Fruit fly (Drosophila melanogaster): Measurements from ENCODE around the gene hry.

Gene hry

dm6 chr3L:8667809-8668593, 7.6 kb upstream of the hry start:
- TF ChIP-seq Dll (optimal IDR thresholded peaks at IDR 0.05) (no peak), pan (optimal IDR thresholded peaks at IDR 0.05) (no peak), psq (optimal IDR thresholded peaks at IDR 0.05) (no peak), CG8478 (optimal IDR thresholded peaks at IDR 0.05) (no peak)

- TF ChIP-seq pan (optimal IDR thresholded peaks at IDR 0.05) (peak; percentile 62), CG8478 (optimal IDR thresholded peaks at IDR 0.05) (no peak), EcR (GFP tag; optimal IDR thresholded peaks at IDR 0.05) (peak in 1 of 2 experiments; percentile 47)
Observed at dm6 chr3L:8669087-8669486, 6.5 kb upstream of the hry start.

- TF ChIP-seq pan (optimal IDR thresholded peaks at IDR 0.05) = no peak
- no peak for TF ChIP-seq usp (GFP tag; optimal IDR thresholded peaks at IDR 0.05)
- TF ChIP-seq psq (optimal IDR thresholded peaks at IDR 0.05) = no peak
- TF ChIP-seq EcR (GFP tag; optimal IDR thresholded peaks at IDR 0.05) = no peak
- TF ChIP-seq CG8478 (optimal IDR thresholded peaks at IDR 0.05) = no peak
- no peak for TF ChIP-seq Dll (optimal IDR thresholded peaks at IDR 0.05)
Observed at dm6 chr3L:8669847-8670622, 5.5 kb upstream of the hry start.

dm6 chr3L:8670983-8671382, 4.6 kb upstream of the hry start:
- TF ChIP-seq Dll (optimal IDR thresholded peaks at IDR 0.05) = no peak
- TF ChIP-seq CG8478 (optimal IDR thresholded peaks at IDR 0.05) = no peak
- TF ChIP-seq EcR (GFP tag; optimal IDR thresholded peaks at IDR 0.05) = no peak
- no peak for TF ChIP-seq pan (optimal IDR thresholded peaks at IDR 0.05)
- TF ChIP-seq usp (GFP tag; optimal IDR thresholded peaks at IDR 0.05) = no peak
- no peak for TF ChIP-seq psq (optimal IDR thresholded peaks at IDR 0.05)

- TF ChIP-seq EcR (GFP tag; optimal IDR thresholded peaks at IDR 0.05) = no peak
- peak; percentile 43 for TF ChIP-seq Dll (optimal IDR thresholded peaks at IDR 0.05)
Observed at dm6 chr3L:8672199-8673059, 3.1 kb upstream of the hry start.

dm6 chr3L:8673377-8674000, 2.1 kb upstream of the hry start:
- TF ChIP-seq Dll (optimal IDR thresholded peaks at IDR 0.05) (no peak), pan (optimal IDR thresholded peaks at IDR 0.05) (no peak), CG8478 (optimal IDR thresholded peaks at IDR 0.05) (no peak), psq (optimal IDR thresholded peaks at IDR 0.05) (no peak), EcR (GFP tag; optimal IDR thresholded peaks at IDR 0.05) (no peak)

dm6 chr3L:8675029-8675544, 472 bp upstream of the hry start:
- TF ChIP-seq Dll (optimal IDR thresholded peaks at IDR 0.05) (no peak), CG8478 (optimal IDR thresholded peaks at IDR 0.05) (no peak), psq (optimal IDR thresholded peaks at IDR 0.05) (no peak)

- TF ChIP-seq EcR (GFP tag; optimal IDR thresholded peaks at IDR 0.05) = no peak
- no peak for TF ChIP-seq pan (optimal IDR thresholded peaks at IDR 0.05)
- no peak for TF ChIP-seq psq (optimal IDR thresholded peaks at IDR 0.05)
- no peak for TF ChIP-seq Dll (optimal IDR thresholded peaks at IDR 0.05)
- TF ChIP-seq usp (GFP tag; optimal IDR thresholded peaks at IDR 0.05) = no peak
- TF ChIP-seq CG8478 (optimal IDR thresholded peaks at IDR 0.05) = no peak
Observed at dm6 chr3L:8676500-8676899, 941 bp downstream of the hry start.

- no peak for TF ChIP-seq EcR (GFP tag; optimal IDR thresholded peaks at IDR 0.05)
- TF ChIP-seq CG8478 (optimal IDR thresholded peaks at IDR 0.05) = no peak
- TF ChIP-seq Dll (optimal IDR thresholded peaks at IDR 0.05) = no peak
- no peak for TF ChIP-seq usp (GFP tag; optimal IDR thresholded peaks at IDR 0.05)
- no peak for TF ChIP-seq psq (optimal IDR thresholded peaks at IDR 0.05)
- no peak for TF ChIP-seq pan (optimal IDR thresholded peaks at IDR 0.05)
Observed at dm6 chr3L:8677774-8678173, 2.2 kb downstream of the hry start.

dm6 chr3L:8680353-8680752, 4.8 kb downstream of the hry start:
- no peak for TF ChIP-seq pan (optimal IDR thresholded peaks at IDR 0.05)
- TF ChIP-seq CG8478 (optimal IDR thresholded peaks at IDR 0.05) = no peak
- TF ChIP-seq EcR (GFP tag; optimal IDR thresholded peaks at IDR 0.05) = no peak
- TF ChIP-seq psq (optimal IDR thresholded peaks at IDR 0.05) = no peak
- no peak for TF ChIP-seq Dll (optimal IDR thresholded peaks at IDR 0.05)
- TF ChIP-seq usp (GFP tag; optimal IDR thresholded peaks at IDR 0.05) = no peak

dm6 chr3L:8681271-8681670, 5.7 kb downstream of the hry start:
- TF ChIP-seq EcR (GFP tag; optimal IDR thresholded peaks at IDR 0.05) (no peak), usp (GFP tag; optimal IDR thresholded peaks at IDR 0.05) (no peak)

Measured in whole organism.